Worm (Caenorhabditis elegans) whole organism, L1 larva: ENCODE measurements around the gene cdh-5.
A peak's percentile ranks its signal among the peaks of the same experiment; 100 is the strongest.

Source experiments
- C16A3.4 ChIP-seq: fragments of 150-350 bp; optimal IDR thresholded peaks from 2 replicates; lab custom pipeline; 2014; ENCODE audit warnings: missing biosample characterization, missing genetic modification characterization
- C34B4.2 ChIP-seq: sonication (generic microtip); optimal IDR thresholded peaks from 2 replicates; lab custom pipeline; 2017; ENCODE audit warnings: mild to moderate bottlenecking, missing genetic modification characterization, missing compliant biosample characterization
- F16B12.6 ChIP-seq: fragments of 150-350 bp; optimal IDR thresholded peaks from 2 replicates; lab custom pipeline; 2014; ENCODE audit warnings: missing biosample characterization, missing genetic modification characterization
- Y116A8C.19 ChIP-seq: sonication (generic microtip); optimal IDR thresholded peaks from 2 replicates; lab custom pipeline; 2016; ENCODE audit warnings: missing compliant biosample characterization, missing genetic modification characterization, borderline replicate concordance
- alr-1 ChIP-seq: fragments of 200-800 bp; sonication (Bioruptor generic); optimal IDR thresholded peaks from 2 replicates; lab custom pipeline; 2018; ENCODE audit warnings: borderline replicate concordance, mild to moderate bottlenecking, missing genetic modification characterization, missing compliant biosample characterization
- aly-2 ChIP-seq: fragments of 150-350 bp; optimal IDR thresholded peaks from 2 replicates; lab custom pipeline; 2014; ENCODE audit warnings: missing biosample characterization, missing genetic modification characterization
- blmp-1 ChIP-seq: fragments of 150-350 bp; optimal IDR thresholded peaks from 2 replicates; lab custom pipeline; 2014; ENCODE audit warnings: missing biosample characterization, missing genetic modification characterization
- ceh-63 ChIP-seq: fragments of 200-800 bp; sonication (Bioruptor generic); optimal IDR thresholded peaks from 2 replicates; lab custom pipeline; 2018; ENCODE audit warnings: mild to moderate bottlenecking, missing genetic modification characterization, missing compliant biosample characterization
- ceh-88 ChIP-seq: fragments of 200-800 bp; sonication (Bioruptor generic); IDR thresholded peaks from 2 replicates; pipeline ENCODE4 v1.3.6; 2022; ENCODE audit warnings: missing genetic modification characterization, missing compliant biosample characterization
- dpl-1 ChIP-seq, 3 experiments: fragments of 150-350 bp in 2 of 3; sonication (generic microtip) in 1 of 3; optimal IDR thresholded peaks; 2 replicates each; lab custom pipeline; 2014 to 2017; ENCODE audit warnings: missing biosample characterization in 3 of 3, missing genetic modification characterization in 3 of 3, missing genetic modification reagents in 3 of 3
- dsc-1 ChIP-seq: sonication (generic microtip); optimal IDR thresholded peaks from 2 replicates; lab custom pipeline; 2016; ENCODE audit warnings: mild to moderate bottlenecking, missing genetic modification characterization, missing compliant biosample characterization
- efl-1 ChIP-seq, 4 experiments: fragments of 150-350 bp; optimal IDR thresholded peaks in 3 of 4; peaks in 1 of 4; 1 replicate in 1 of 4; 2 replicates in 3 of 4; lab custom pipeline; 2014; ENCODE audit warnings: missing biosample characterization in 2 of 4, missing genetic modification characterization in 2 of 4, missing genetic modification reagents in 2 of 4
- egl-13 ChIP-seq: sonication (generic microtip); optimal IDR thresholded peaks from 2 replicates; lab custom pipeline; 2016; ENCODE audit warnings: missing genotype, missing genetic modification reagents, missing genetic modification characterization, missing compliant biosample characterization
- egl-27 ChIP-seq, 2 experiments: fragments of 150-350 bp in 1 of 2; sonication (generic microtip); optimal IDR thresholded peaks; 3 replicates each; lab custom pipeline; 2017 to 2018; ENCODE audit warnings: missing biosample characterization in 2 of 2, missing genetic modification characterization in 2 of 2, missing genetic modification reagents in 2 of 2
- elt-2 ChIP-seq: sonication (generic microtip); optimal IDR thresholded peaks from 2 replicates; lab custom pipeline; 2016; ENCODE audit warnings: missing genetic modification characterization, mild to moderate bottlenecking, inconsistent platforms, missing compliant biosample characterization, missing genetic modification reagents
- ets-5 ChIP-seq: fragments of 200-800 bp; sonication (Bioruptor generic); IDR thresholded peaks from 2 replicates; pipeline ENCODE4 v1.3.6; 2022; ENCODE audit warnings: missing genetic modification characterization, missing compliant biosample characterization
- fkh-10 ChIP-seq: sonication (generic microtip); optimal IDR thresholded peaks from 2 replicates; lab custom pipeline; 2017; ENCODE audit warnings: missing biosample characterization, missing genetic modification reagents, missing genetic modification characterization
- fkh-4 ChIP-seq: sonication (generic microtip); optimal IDR thresholded peaks from 2 replicates; lab custom pipeline; 2016; ENCODE audit warnings: missing compliant biosample characterization, missing genetic modification characterization, borderline replicate concordance
- fos-1 ChIP-seq: fragments of 150-350 bp; optimal IDR thresholded peaks from 2 replicates; lab custom pipeline; 2014; ENCODE audit warnings: missing biosample characterization, missing genetic modification characterization
- grh-1 ChIP-seq: fragments of 200-800 bp; sonication (Bioruptor generic); IDR thresholded peaks from 2 replicates; pipeline ENCODE4 v1.3.6; 2022; ENCODE audit warnings: missing genetic modification reagents, missing genetic modification characterization, missing compliant biosample characterization
- hlh-17 ChIP-seq: fragments of 200-800 bp; sonication (Bioruptor generic); optimal IDR thresholded peaks from 2 replicates; lab custom pipeline; 2018; ENCODE audit warnings: missing genetic modification characterization, mild to moderate bottlenecking, missing compliant biosample characterization, moderate library complexity, borderline replicate concordance
- hlh-4 ChIP-seq: sonication (generic microtip); optimal IDR thresholded peaks from 2 replicates; lab custom pipeline; 2016; ENCODE audit warnings: mild to moderate bottlenecking, missing genetic modification characterization, missing compliant biosample characterization
- hpl-2 ChIP-seq: fragments of 150-350 bp; optimal IDR thresholded peaks from 2 replicates; lab custom pipeline; 2014; ENCODE audit warnings: missing biosample characterization, missing genetic modification reagents, missing genetic modification characterization
- isw-1 ChIP-seq: fragments of 200-800 bp; sonication (Bioruptor generic); IDR thresholded peaks from 2 replicates; pipeline ENCODE4 v1.3.6; 2022; ENCODE audit warnings: missing genetic modification characterization, missing compliant biosample characterization
- lin-13 ChIP-seq: fragments of 150-350 bp; optimal IDR thresholded peaks from 2 replicates; lab custom pipeline; 2014; ENCODE audit warnings: missing biosample characterization, missing genetic modification reagents, missing genetic modification characterization
- lin-15B ChIP-seq: fragments of 150-350 bp; sonication (generic microtip); optimal IDR thresholded peaks from 3 replicates; lab custom pipeline; 2014; ENCODE audit warnings: missing biosample characterization, missing genetic modification characterization
- lsy-2 ChIP-seq, 2 experiments: fragments of 150-350 bp; optimal IDR thresholded peaks; 2 replicates each; lab custom pipeline; 2014; ENCODE audit warnings: missing biosample characterization in 2 of 2, missing genetic modification characterization in 2 of 2
- mab-9 ChIP-seq: fragments of 200-800 bp; sonication (Bioruptor generic); IDR thresholded peaks from 2 replicates; pipeline ENCODE4 v1.3.6; 2022; ENCODE audit warnings: missing genetic modification reagents, missing genetic modification characterization, missing compliant biosample characterization
- mdl-1 ChIP-seq, 2 experiments: fragments of 150-350 bp; optimal IDR thresholded peaks; 2 replicates each; lab custom pipeline; 2014 to 2017; ENCODE audit warnings: missing biosample characterization in 2 of 2, missing genetic modification characterization in 2 of 2, inconsistent platforms in 1 of 2
- mef-2 ChIP-seq: fragments of 150-350 bp; optimal IDR thresholded peaks from 2 replicates; lab custom pipeline; 2014; ENCODE audit warnings: missing biosample characterization, missing genetic modification characterization
- nhr-12 ChIP-seq: sonication (generic microtip); optimal IDR thresholded peaks from 2 replicates; lab custom pipeline; 2017; ENCODE audit warnings: missing biosample characterization, missing genetic modification characterization
- nhr-19 ChIP-seq: fragments of 200-800 bp; sonication (Bioruptor generic); conservative IDR thresholded peaks from 2 replicates; pipeline ENCODE4 v1.3.6; 2022; ENCODE audit warnings: missing genetic modification characterization, missing compliant biosample characterization
- nhr-47 ChIP-seq: sonication (generic microtip); optimal IDR thresholded peaks from 2 replicates; lab custom pipeline; 2016; ENCODE audit warnings: mild to moderate bottlenecking, missing genetic modification characterization, moderate library complexity, missing compliant biosample characterization
- nhr-71 ChIP-seq: sonication (generic microtip); optimal IDR thresholded peaks from 2 replicates; lab custom pipeline; 2016; ENCODE audit warnings: mild to moderate bottlenecking, missing genetic modification characterization, moderate library complexity, missing compliant biosample characterization
- nhr-76 ChIP-seq: sonication (generic microtip); optimal IDR thresholded peaks from 2 replicates; lab custom pipeline; 2017; ENCODE audit warnings: missing biosample characterization, missing genetic modification characterization
- nhr-77 ChIP-seq: fragments of 150-350 bp; optimal IDR thresholded peaks from 2 replicates; lab custom pipeline; 2014; ENCODE audit warnings: missing biosample characterization, missing genetic modification characterization
- nhr-85 ChIP-seq: sonication (generic microtip); peaks from one replicate; lab custom pipeline; 2016; ENCODE audit warnings: missing genetic modification characterization, inconsistent platforms, missing compliant biosample characterization
- pag-3 ChIP-seq: sonication (generic microtip); optimal IDR thresholded peaks from 2 replicates; lab custom pipeline; 2017; ENCODE audit warnings: missing genetic modification characterization, mild to moderate bottlenecking, missing compliant biosample characterization, antibody characterized with exemption, borderline replicate concordance; ENCODE audit not compliant: insufficient read depth
- pax-3 ChIP-seq: fragments of 200-800 bp; sonication (Bioruptor generic); optimal IDR thresholded peaks from 2 replicates; lab custom pipeline; 2018; ENCODE audit warnings: mild to moderate bottlenecking, missing genetic modification characterization, moderate library complexity, missing compliant biosample characterization
- pqm-1 ChIP-seq: sonication (generic microtip); optimal IDR thresholded peaks from 3 replicates; lab custom pipeline; 2017; ENCODE audit warnings: missing biosample characterization, missing genetic modification characterization
- skn-1 ChIP-seq: fragments of 150-350 bp; optimal IDR thresholded peaks from 2 replicates; lab custom pipeline; 2014; ENCODE audit warnings: missing biosample characterization, missing genetic modification characterization
- snu-23 ChIP-seq: sonication (generic microtip); optimal IDR thresholded peaks from 2 replicates; lab custom pipeline; 2016; ENCODE audit warnings: missing genetic modification characterization, missing compliant biosample characterization
- swsn-7 ChIP-seq: sonication (generic microtip); optimal IDR thresholded peaks from 2 replicates; lab custom pipeline; 2016; ENCODE audit warnings: missing genetic modification characterization, missing compliant biosample characterization
- tbx-2 ChIP-seq: sonication (generic microtip); optimal IDR thresholded peaks from 2 replicates; lab custom pipeline; 2016; ENCODE audit warnings: missing genetic modification characterization, missing compliant biosample characterization
- tlp-1 ChIP-seq: fragments of 150-350 bp; optimal IDR thresholded peaks from 2 replicates; lab custom pipeline; 2014; ENCODE audit warnings: missing biosample characterization, missing genetic modification characterization
- unc-62 ChIP-seq: fragments of 150-350 bp; optimal IDR thresholded peaks from 2 replicates; lab custom pipeline; 2014; ENCODE audit warnings: missing biosample characterization, missing genetic modification reagents, missing genetic modification characterization
- vab-15 ChIP-seq: sonication (generic microtip); optimal IDR thresholded peaks from 2 replicates; lab custom pipeline; 2017; ENCODE audit warnings: missing genotype, mild to moderate bottlenecking, missing genetic modification characterization, missing compliant biosample characterization
- xbp-1 ChIP-seq: sonication (generic microtip); optimal IDR thresholded peaks from 2 replicates; lab custom pipeline; 2016; ENCODE audit warnings: missing genetic modification characterization, missing compliant biosample characterization
- zip-4 ChIP-seq: fragments of 200-800 bp; sonication (Bioruptor generic); optimal IDR thresholded peaks from 2 replicates; lab custom pipeline; 2018; ENCODE audit warnings: mild to moderate bottlenecking, missing genetic modification characterization, moderate library complexity, missing compliant biosample characterization

Gene cdh-5

ce11 chrIV:8668635-8669034, at the start of gene cdh-5:
Gene cdh-5, plus strand, starts transcription at chrIV:8668935.
- TF ChIP-seq pqm-1 (no peak), nhr-47 (tag; lab: Kevin White, UChicago) (no peak), tbx-2 (no peak), skn-1 (tag; lab: Kevin White, UChicago) (no peak), xbp-1 (tag; lab: Kevin White, UChicago) (no peak), lin-13 (GFP tag; lab: Kevin White, UChicago) (no peak), efl-1 (optimal IDR thresholded peaks at IDR 0.05; lab: Kevin White, UChicago) (no peak), efl-1 (GFP tag; optimal IDR thresholded peaks at IDR 0.05 in 1 of 2; lab: Kevin White, UChicago) (no peak), vab-15 (no peak), ceh-63 (GFP tag; lab: Kevin White, UChicago) (no peak), aly-2 (tag; lab: Kevin White, UChicago) (no peak), dpl-1 (GFP tag; optimal IDR thresholded peaks at IDR 0.05; lab: Kevin White, UChicago) (no peak), nhr-85 (tag; lab: Kevin White, UChicago) (no peak), pag-3 (tag; lab: Kevin White, UChicago) (no peak), lin-15B (tag; lab: Kevin White, UChicago) (no peak)

DNA sequence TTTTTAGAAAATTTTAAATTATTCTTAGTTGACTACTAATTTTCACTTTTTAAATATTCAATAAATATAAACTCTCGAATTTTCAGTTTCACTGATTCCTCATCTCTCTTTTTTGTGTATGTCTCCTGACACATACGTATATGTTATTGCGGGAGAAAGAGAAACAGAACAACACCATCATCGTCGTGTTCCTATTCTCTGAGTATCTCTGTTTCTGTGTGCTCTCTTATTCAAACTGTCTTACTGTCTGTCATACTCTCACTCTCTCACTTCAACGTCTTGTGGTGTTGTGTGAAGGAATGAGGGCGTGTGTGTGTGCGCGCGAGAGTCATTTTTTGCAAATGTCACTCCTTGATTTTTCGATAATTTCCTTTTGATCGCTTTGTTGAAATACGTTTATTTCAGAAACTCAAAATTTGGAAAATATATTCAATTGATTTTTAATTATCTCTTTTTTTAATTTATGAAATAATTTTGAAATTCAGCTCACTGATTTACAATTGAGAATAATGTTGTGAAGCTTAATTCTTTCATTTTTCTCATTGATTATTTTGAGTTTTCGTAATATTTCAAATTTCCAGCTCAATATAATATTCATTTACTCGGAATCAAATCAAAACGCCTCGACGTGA, 48.5 kb upstream of the cdh-5 start, which contains the start of gene lin-49:
Gene lin-49 (plus strand): TSS at position 582 of the 632 bp plus-strand sequence.
- TF ChIP-seq nhr-77 (no peak), efl-1 (optimal IDR thresholded peaks at IDR 0.05; lab: Kevin White, UChicago) (peak; percentile 66 to 74), efl-1 (GFP tag; optimal IDR thresholded peaks at IDR 0.05 in 1 of 2; lab: Kevin White, UChicago) (peak; percentile 53 to 90), fos-1 (tag; lab: Kevin White, UChicago) (peak; percentile 57), pqm-1 (no peak), tlp-1 (tag; lab: Kevin White, UChicago) (no peak), C16A3.4 (tag; lab: Kevin White, UChicago) (peak; percentile 60), lin-15B (tag; lab: Kevin White, UChicago) (no peak), grh-1 (GFP tag; lab: Robert Waterston, UW) (no peak), egl-13 (peak; percentile 17), snu-23 (GFP tag; lab: Kevin White, UChicago) (peak; percentile 80), dsc-1 (tag; lab: Kevin White, UChicago) (peak; percentile 1), ets-5 (GFP tag; lab: Robert Waterston, UW) (no peak), hpl-2 (GFP tag; lab: Kevin White, UChicago) (no peak), fkh-4 (tag; lab: Kevin White, UChicago) (no peak), nhr-12 (tag; lab: Kevin White, UChicago) (no peak), zip-4 (GFP tag; lab: Kevin White, UChicago) (no peak), egl-27 (tag; optimal IDR thresholded peaks at IDR 0.05; lab: Kevin White, UChicago) (no peak), unc-62 (no peak), F16B12.6 (tag; lab: Kevin White, UChicago) (no peak), alr-1 (tag; lab: Kevin White, UChicago) (no peak), dpl-1 (GFP tag; optimal IDR thresholded peaks at IDR 0.05; lab: Kevin White, UChicago) (peak; percentile 31 to 48 (median 44)), mdl-1 (tag; optimal IDR thresholded peaks at IDR 0.05; lab: Kevin White, UChicago) (peak in 1 of 2 experiments; percentile 57), C34B4.2 (tag; lab: Kevin White, UChicago) (no peak), mab-9 (no peak), nhr-76 (tag; lab: Kevin White, UChicago) (no peak), blmp-1 (peak; percentile 86), fkh-10 (GFP tag; lab: Kevin White, UChicago) (no peak), swsn-7 (tag; lab: Kevin White, UChicago) (peak; percentile 58), hlh-4 (no peak), pax-3 (tag; lab: Kevin White, UChicago) (no peak), lsy-2 (tag; optimal IDR thresholded peaks at IDR 0.05; lab: Kevin White, UChicago) (peak; percentile 32 to 75), isw-1 (no peak), elt-2 (tag; lab: Kevin White, UChicago) (no peak), hlh-17 (GFP tag; lab: Kevin White, UChicago) (no peak), nhr-85 (tag; lab: Kevin White, UChicago) (peak; percentile 87), skn-1 (tag; lab: Kevin White, UChicago) (no peak), ceh-88 (GFP tag; lab: Robert Waterston, UW) (no peak), nhr-19 (GFP tag; lab: Robert Waterston, UW) (no peak), nhr-71 (tag; lab: Kevin White, UChicago) (peak; percentile 76), mef-2 (no peak), Y116A8C.19 (no peak)
